Fruit fly (Drosophila melanogaster): ENCODE results near the gene Max.

Max gene

DNA sequence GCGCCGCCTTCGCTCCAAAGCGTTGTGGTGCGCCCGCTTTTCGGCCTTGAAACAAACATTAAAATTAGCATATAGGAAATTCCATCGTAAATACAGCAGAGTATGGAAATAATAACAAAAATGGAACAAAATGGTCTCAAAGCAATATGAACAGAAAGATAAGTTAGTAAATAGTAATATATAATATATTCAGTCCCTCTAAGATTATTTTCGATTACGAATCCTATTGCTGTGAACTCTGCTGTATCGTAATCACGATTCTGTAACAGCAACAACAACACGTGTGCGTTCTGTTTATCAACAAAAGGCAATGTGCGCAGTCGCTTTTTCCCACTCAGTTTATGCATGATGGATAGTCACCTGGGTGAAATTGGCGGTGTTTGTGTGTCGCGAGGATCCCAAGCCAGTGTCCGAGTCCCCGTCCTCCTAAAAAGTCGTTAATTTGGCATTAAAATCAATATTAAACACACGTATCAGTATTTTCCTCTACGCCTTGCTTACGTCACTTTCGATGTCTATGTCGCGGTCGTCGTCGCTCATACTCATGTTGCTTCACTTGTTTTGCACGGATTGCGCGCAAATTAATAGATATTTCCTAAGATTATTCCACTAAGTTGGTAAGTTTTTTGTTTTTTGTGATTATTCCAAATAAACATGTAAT, 374 bp downstream of the Max start, which contains the start of the genes CG42374 and Mettl5:
Gene CG42374, plus strand, starts transcription at position 287 of the 661 bp plus-strand sequence.
Gene Mettl5, plus strand, starts transcription at position 287 of the 661 bp plus-strand sequence.
- no peak for TF ChIP-seq noc (tag; optimal IDR thresholded peaks at IDR 0.05)

DNA sequence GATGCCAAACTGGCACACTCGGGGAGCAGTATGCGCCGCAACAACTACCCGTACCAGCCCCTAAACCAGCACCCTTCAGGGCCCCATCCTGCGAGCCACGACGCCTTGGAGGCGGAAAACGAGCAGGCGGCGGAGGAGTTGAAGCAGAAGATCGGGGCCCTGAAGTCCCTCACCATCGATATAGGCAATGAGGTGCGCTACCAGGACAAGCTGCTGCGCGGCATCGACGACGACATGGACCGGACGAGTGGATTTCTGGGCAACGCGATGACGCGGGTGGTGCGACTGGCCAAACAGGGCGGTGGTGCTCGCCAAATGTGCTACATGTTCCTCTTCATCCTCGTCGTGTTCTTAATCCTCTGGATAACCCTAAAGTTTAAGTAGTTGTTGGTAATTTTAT, 2.3 kb downstream of the Max start:
- no peak for TF ChIP-seq noc (tag; optimal IDR thresholded peaks at IDR 0.05)

DNA sequence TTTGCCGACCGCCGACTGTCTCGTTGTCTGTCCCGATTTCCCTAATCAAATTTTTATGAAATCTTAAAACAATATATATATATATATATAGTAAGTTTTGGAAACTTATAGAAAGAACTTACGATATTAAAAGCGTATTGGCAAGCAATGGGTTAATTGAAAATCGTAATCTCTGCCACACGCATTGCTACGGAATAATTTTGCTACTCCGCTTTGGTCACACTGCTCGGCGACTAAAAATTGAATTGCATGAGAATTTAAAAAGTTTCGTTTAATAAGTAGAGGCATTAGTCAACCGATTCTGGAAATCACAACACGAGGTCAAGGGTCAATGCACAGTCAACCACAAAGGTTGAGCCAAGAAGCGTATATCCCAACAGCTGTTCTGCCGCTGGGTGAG, 2.8 kb downstream of the Max start, which contains the start of gene Bet1:
Gene Bet1, plus strand, starts transcription at position 182 of the 400 bp plus-strand sequence.
- TF ChIP-seq noc (tag; optimal IDR thresholded peaks at IDR 0.05): no peak

- peak; percentile 59 for TF ChIP-seq noc (tag; optimal IDR thresholded peaks at IDR 0.05)
These were observed 3.6 kb downstream of the Max start, which contains the start of gene nes for dm6 chr3L:19260278-19260803. Gene nes, minus strand, starts transcription at chr3L:19260679.

DNA sequence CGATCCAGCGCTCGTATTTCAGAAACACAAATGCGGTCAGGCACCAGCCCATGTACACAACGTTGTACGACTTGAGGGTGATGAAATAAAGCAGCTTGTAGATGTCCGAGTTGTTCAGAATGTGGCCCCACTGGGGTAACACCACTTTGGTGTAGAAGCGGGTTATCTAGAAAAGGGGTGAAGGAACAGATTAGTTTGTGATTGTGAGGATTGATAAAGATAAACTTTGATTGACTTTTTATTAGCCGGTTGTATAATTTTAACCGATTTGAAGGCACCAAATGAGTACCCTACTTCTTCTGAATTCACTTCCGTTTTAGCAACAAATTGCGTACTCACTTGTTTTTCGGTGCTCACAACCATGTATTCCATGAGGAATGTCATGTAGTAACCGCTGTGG, 5.8 kb downstream of the Max start:
- TF ChIP-seq noc (tag; optimal IDR thresholded peaks at IDR 0.05): no peak

dm6 chr3L:19254715-19255428, 9.1 kb downstream of the Max start, which contains the start of the genes mRpL21 and rept:
Gene mRpL21, minus strand, starts transcription at chr3L:19255061.
Gene rept, plus strand, starts transcription at chr3L:19255340.
- peak; percentile 66 for TF ChIP-seq noc (tag; optimal IDR thresholded peaks at IDR 0.05)

- TF ChIP-seq noc (tag; optimal IDR thresholded peaks at IDR 0.05): no peak
These were observed 12.3 kb downstream of the Max start for dm6 chr3L:19251643-19252042.

DNA sequence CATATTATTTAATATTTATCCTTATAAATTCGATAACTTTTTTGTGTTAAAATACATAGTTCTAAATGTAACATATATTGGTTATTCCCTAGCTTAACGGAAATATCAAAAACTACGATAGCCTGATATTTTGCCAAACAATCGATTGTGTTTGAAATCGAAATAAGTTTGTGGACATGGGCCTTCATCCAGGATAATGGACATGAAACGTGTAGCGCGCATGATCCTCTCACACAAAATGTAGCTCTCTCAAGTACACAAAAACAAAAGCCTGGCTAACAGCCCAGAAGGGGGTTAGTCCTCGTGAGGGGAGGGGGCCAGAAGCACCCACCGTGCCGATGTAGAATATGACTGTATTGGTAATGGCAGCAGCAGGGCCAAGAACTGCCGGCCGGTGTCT, 26.2 kb downstream of the Max start:
- TF ChIP-seq noc (tag; optimal IDR thresholded peaks at IDR 0.05): no peak

DNA sequence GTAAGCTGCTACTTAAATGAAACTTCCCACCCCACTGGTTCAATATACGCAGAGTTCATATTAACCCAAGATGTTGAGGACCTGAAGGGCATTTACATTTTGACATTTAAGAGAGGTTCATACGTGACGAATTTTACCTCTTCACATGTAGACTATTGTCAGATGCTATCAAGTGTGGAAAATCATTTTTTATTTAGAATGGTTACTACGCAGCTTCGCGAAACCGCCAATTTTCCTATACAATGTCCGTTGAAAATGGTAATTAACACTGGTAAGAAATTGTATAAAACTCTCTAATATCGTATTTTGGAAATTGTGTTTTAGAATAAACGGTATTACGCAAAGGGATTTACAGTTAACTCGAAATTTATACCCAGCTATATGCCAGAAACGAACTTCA, 27.4 kb downstream of the Max start:
- no peak for TF ChIP-seq noc (tag; optimal IDR thresholded peaks at IDR 0.05)

dm6 chr3L:19236060-19236459, 27.9 kb downstream of the Max start, which contains the start of gene CG33647:
Gene CG33647, plus strand, starts transcription at chr3L:19236360.
- TF ChIP-seq noc (tag; optimal IDR thresholded peaks at IDR 0.05): no peak

DNA sequence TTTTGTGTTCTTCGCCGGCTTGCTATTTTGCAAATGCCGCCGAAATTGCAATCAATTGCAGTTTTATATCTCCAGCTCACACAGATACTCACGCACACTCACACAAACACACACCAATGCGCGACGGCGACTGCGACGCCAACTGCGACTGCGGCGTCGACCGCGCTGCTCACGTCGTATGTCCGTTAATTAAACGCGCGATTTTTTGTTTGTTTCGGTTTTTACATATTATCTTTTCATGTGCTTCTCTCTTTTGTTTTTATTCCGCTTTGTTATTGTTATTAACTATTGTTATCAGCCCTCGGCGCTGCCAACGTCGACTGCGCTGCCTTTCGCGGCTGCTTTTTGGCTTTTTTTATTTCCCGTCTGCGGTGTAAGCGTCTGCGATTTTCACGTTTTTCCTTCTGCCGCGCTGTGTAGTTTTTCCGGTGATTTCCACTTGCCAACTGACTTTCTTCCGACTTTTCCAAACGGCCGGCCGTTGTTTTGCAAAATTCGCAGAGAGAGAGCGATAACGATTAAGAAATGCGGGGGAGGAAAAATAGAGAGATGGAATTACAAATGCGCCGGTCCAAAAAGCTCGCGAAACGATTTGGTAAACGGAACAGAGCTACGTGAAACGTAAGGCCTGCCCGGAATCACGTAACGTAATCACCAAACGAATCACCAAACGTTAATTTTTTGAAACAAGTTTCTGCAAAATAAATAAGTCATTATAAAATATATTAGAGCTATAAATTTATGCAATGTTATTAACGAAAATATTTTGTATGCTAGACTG, 28.9 kb downstream of the Max start, which contains the start of gene fz2:
Gene fz2, minus strand, starts transcription at position 452 of the 781 bp plus-strand sequence.
- no peak for TF ChIP-seq noc (tag; optimal IDR thresholded peaks at IDR 0.05)

DNA sequence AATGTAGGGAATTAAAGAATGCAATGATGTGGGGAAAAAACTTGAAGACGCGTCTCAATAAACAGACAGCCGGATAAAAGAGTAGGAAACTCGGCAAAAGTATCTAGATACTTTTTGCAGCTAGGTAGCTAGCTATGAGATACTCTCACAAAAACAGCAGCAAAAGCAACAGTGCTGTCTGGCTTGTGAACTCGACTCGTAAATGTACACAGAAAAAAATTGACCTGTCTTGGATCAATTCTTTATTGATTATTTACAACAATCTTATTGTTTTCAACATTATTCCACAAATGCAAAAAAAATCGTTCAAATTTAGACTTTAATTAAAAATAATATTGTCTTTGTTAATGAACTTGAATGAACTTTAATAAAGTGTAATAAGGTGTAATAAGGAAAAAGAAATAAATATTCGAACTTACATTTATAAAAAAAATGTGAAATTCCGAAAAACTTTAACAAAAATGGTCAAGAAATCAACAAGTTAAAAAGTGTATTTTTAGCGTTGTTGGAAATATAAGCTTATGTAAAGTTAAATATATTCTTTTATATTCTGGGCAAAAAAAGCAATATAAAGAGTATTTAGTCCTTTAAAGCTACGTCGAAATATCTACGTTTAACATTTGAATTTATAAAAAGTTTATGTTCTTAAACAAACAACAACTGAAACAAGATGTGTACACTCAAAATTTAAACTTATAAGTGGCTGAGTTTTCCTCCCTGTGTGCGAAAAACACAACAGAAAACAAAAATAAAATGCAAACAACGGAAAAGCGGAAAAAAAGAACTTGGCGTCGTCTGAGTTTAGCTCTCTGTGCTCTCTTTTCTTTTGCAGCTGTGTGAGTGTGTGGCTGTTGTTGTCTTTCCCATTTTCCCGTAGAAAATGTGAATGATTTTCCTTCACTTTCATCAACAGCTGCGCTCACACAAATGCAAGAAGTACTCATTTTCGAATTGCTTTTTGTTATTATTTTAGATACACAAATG, 29.9 kb downstream of the Max start:
- TF ChIP-seq noc (tag; optimal IDR thresholded peaks at IDR 0.05): no peak

dm6 chr3L:19231608-19232007, 32.4 kb downstream of the Max start:
- no peak for TF ChIP-seq noc (tag; optimal IDR thresholded peaks at IDR 0.05)

- TF ChIP-seq noc (tag; optimal IDR thresholded peaks at IDR 0.05): no peak
These were observed 33.0 kb downstream of the Max start for dm6 chr3L:19230801-19231547.
